Worm (Caenorhabditis elegans) whole organism, dauer: Measurements from ENCODE around the gene nrde-1.

Source experiments
- unc-62 ChIP-seq: sonication (generic microtip); optimal IDR thresholded peaks from 2 replicates; lab custom pipeline; 2017; ENCODE audit warnings: missing biosample characterization, missing genetic modification reagents, missing genetic modification characterization

nrde-1 gene

ce11 chrIII:3742090-3742489, 28.8 kb downstream of the nrde-1 start:
- no peak for TF ChIP-seq unc-62 (GFP tag; lab: Kevin White, UChicago)

- TF ChIP-seq unc-62 (GFP tag; lab: Kevin White, UChicago): no peak
Measured at ce11 chrIII:3743367-3743766, 30.1 kb downstream of the nrde-1 start.

ce11 chrIII:3745138-3745537, 31.9 kb downstream of the nrde-1 start, which contains the start of gene lin-48:
lin-48 (plus strand) TSS chrIII:3745438.
- TF ChIP-seq unc-62 (GFP tag; lab: Kevin White, UChicago): no peak

ce11 chrIII:3759312-3759711, 46.0 kb downstream of the nrde-1 start, which contains the start of gene arcp-1:
arcp-1 (minus strand) TSS chrIII:3759412.
- no peak for TF ChIP-seq unc-62 (GFP tag; lab: Kevin White, UChicago)

ce11 chrIII:3764043-3764442, 50.8 kb downstream of the nrde-1 start:
- TF ChIP-seq unc-62 (GFP tag; lab: Kevin White, UChicago): no peak

ce11 chrIII:3764584-3764983, 51.3 kb downstream of the nrde-1 start:
- no peak for TF ChIP-seq unc-62 (GFP tag; lab: Kevin White, UChicago)

- no peak for TF ChIP-seq unc-62 (GFP tag; lab: Kevin White, UChicago)
Measured at ce11 chrIII:3765460-3765859, 52.2 kb downstream of the nrde-1 start, which contains the start of gene C44F1.1. C44F1.1 (minus strand) TSS chrIII:3765560.

ce11 chrIII:3768200-3768599, 54.9 kb downstream of the nrde-1 start, which contains the start of gene gmeb-3:
gmeb-3 (plus strand) TSS chrIII:3768500.
- no peak for TF ChIP-seq unc-62 (GFP tag; lab: Kevin White, UChicago)
